Worm (Caenorhabditis elegans) whole organism, L2 larva: ENCODE measurements around the gene B0035.18.

ENCODE experiments used
- C34F6.9 ChIP-seq: fragments of 150-350 bp; optimal IDR thresholded peaks from 2 replicates; lab custom pipeline; 2014; ENCODE audit warnings: missing biosample characterization, missing genetic modification characterization
- F13H6.1 ChIP-seq: sonication (generic microtip); optimal IDR thresholded peaks from 2 replicates; lab custom pipeline; 2016; ENCODE audit warnings: missing genetic modification characterization, missing compliant biosample characterization
- Y55F3AM.14 ChIP-seq: fragments of 200-800 bp; sonication (Bioruptor generic); optimal IDR thresholded peaks from 2 replicates; lab custom pipeline; 2018; ENCODE audit warnings: mild to moderate bottlenecking, missing genetic modification characterization, missing compliant biosample characterization
- ZK546.5 ChIP-seq: sonication (generic microtip); optimal IDR thresholded peaks from 2 replicates; lab custom pipeline; 2017; ENCODE audit warnings: missing biosample characterization, missing genetic modification characterization
- alr-1 ChIP-seq: fragments of 150-350 bp; optimal IDR thresholded peaks from 2 replicates; lab custom pipeline; 2014; ENCODE audit warnings: missing biosample characterization, missing genetic modification characterization
- aly-2 ChIP-seq: fragments of 150-350 bp; optimal IDR thresholded peaks from 2 replicates; lab custom pipeline; 2014; ENCODE audit warnings: missing biosample characterization, missing genetic modification characterization
- ama-1 ChIP-seq: fragments of 150-350 bp; optimal IDR thresholded peaks from 2 replicates; lab custom pipeline; 2018; ENCODE audit warnings: inconsistent platforms
- blmp-1 ChIP-seq: sonication (generic microtip); optimal IDR thresholded peaks from 2 replicates; lab custom pipeline; 2017; ENCODE audit warnings: missing genetic modification characterization, mild to moderate bottlenecking, missing compliant biosample characterization, antibody characterized with exemption, moderate library complexity; ENCODE audit not compliant: insufficient read depth
- ceh-16 ChIP-seq: fragments of 150-350 bp; optimal IDR thresholded peaks from 2 replicates; lab custom pipeline; 2014; ENCODE audit warnings: missing biosample characterization, missing genetic modification characterization
- crh-2 ChIP-seq: sonication (generic microtip); optimal IDR thresholded peaks from 2 replicates; lab custom pipeline; 2017; ENCODE audit warnings: missing biosample characterization, missing genetic modification characterization
- dmd-4 ChIP-seq: sonication (generic microtip); optimal IDR thresholded peaks from 2 replicates; lab custom pipeline; 2017; ENCODE audit warnings: missing biosample characterization, missing genetic modification characterization
- elt-1 ChIP-seq: fragments of 150-350 bp; optimal IDR thresholded peaks from 2 replicates; lab custom pipeline; 2014; ENCODE audit warnings: missing biosample characterization, missing genetic modification characterization
- elt-3 ChIP-seq: sonication (generic microtip); optimal IDR thresholded peaks from 2 replicates; lab custom pipeline; 2017; ENCODE audit warnings: missing biosample characterization, missing genetic modification characterization
- fos-1 ChIP-seq: fragments of 150-350 bp; optimal IDR thresholded peaks from 2 replicates; lab custom pipeline; 2014; ENCODE audit warnings: missing biosample characterization, missing genetic modification characterization
- gmeb-1 ChIP-seq: fragments of 150-350 bp; optimal IDR thresholded peaks from 2 replicates; lab custom pipeline; 2014; ENCODE audit warnings: missing biosample characterization, missing genetic modification characterization
- lin-11 ChIP-seq: fragments of 150-350 bp; sonication (generic microtip); optimal IDR thresholded peaks from 2 replicates; lab custom pipeline; 2014; ENCODE audit warnings: missing biosample characterization, missing genetic modification characterization, inconsistent platforms, mixed read lengths
- lin-39 ChIP-seq: fragments of 150-350 bp; optimal IDR thresholded peaks from 2 replicates; lab custom pipeline; 2014; ENCODE audit warnings: missing biosample characterization, missing genetic modification reagents, missing genetic modification characterization
- lsy-2 ChIP-seq, 2 experiments: fragments of 150-350 bp in 1 of 2; sonication (generic microtip) in 1 of 2; optimal IDR thresholded peaks; 2 replicates each; lab custom pipeline; 2014 to 2017; ENCODE audit warnings: missing biosample characterization in 2 of 2, missing genetic modification characterization in 2 of 2
- mab-5 ChIP-seq: fragments of 150-350 bp; optimal IDR thresholded peaks from 2 replicates; lab custom pipeline; 2014; ENCODE audit warnings: missing biosample characterization, missing genetic modification characterization
- mbf-1 ChIP-seq: sonication (generic microtip); optimal IDR thresholded peaks from 2 replicates; lab custom pipeline; 2017; ENCODE audit warnings: missing biosample characterization, missing genetic modification characterization
- mdl-1 ChIP-seq, 2 experiments: fragments of 150-350 bp in 1 of 2; sonication (generic microtip) in 1 of 2; optimal IDR thresholded peaks; 2 replicates each; lab custom pipeline; 2017; ENCODE audit warnings: missing biosample characterization in 2 of 2, missing genetic modification characterization in 2 of 2
- nhr-10 ChIP-seq: sonication (generic microtip); optimal IDR thresholded peaks from 2 replicates; lab custom pipeline; 2017; ENCODE audit warnings: missing biosample characterization, missing genetic modification characterization
- nhr-11 ChIP-seq: fragments of 150-350 bp; optimal IDR thresholded peaks from 2 replicates; lab custom pipeline; 2014; ENCODE audit warnings: missing biosample characterization, missing genetic modification characterization
- nhr-12 ChIP-seq: fragments of 150-350 bp; optimal IDR thresholded peaks from 2 replicates; lab custom pipeline; 2014; ENCODE audit warnings: missing biosample characterization, missing genetic modification characterization
- nhr-129 ChIP-seq: fragments of 150-350 bp; optimal IDR thresholded peaks from 2 replicates; lab custom pipeline; 2014; ENCODE audit warnings: missing biosample characterization, missing genetic modification characterization
- nhr-25 ChIP-seq: fragments of 150-350 bp; sonication (generic microtip); optimal IDR thresholded peaks from 3 replicates; lab custom pipeline; 2014; ENCODE audit warnings: missing biosample characterization, missing genetic modification characterization
- peb-1 ChIP-seq: fragments of 150-350 bp; optimal IDR thresholded peaks from 2 replicates; lab custom pipeline; 2014; ENCODE audit warnings: missing biosample characterization, missing genetic modification characterization
- sma-3 ChIP-seq: sonication (generic microtip); optimal IDR thresholded peaks from 2 replicates; lab custom pipeline; 2016; ENCODE audit warnings: missing genetic modification reagents, missing genetic modification characterization, missing compliant biosample characterization
- sma-9 ChIP-seq, 2 experiments: fragments of 150-350 bp in 1 of 2; sonication (generic microtip) in 1 of 2; optimal IDR thresholded peaks; 2 replicates each; lab custom pipeline; 2014 to 2016; ENCODE audit warnings: missing genetic modification characterization in 2 of 2, mild to moderate bottlenecking in 1 of 2, missing biosample characterization in 1 of 2, missing compliant biosample characterization in 1 of 2, missing genetic modification reagents in 1 of 2, moderate library complexity in 1 of 2
- snpc-4 ChIP-seq: fragments of 150-350 bp; optimal IDR thresholded peaks from 2 replicates; lab custom pipeline; 2014; ENCODE audit warnings: missing biosample characterization, missing genetic modification characterization
- unc-39 ChIP-seq: fragments of 150-350 bp; optimal IDR thresholded peaks from 2 replicates; lab custom pipeline; 2014; ENCODE audit warnings: missing biosample characterization, missing genetic modification characterization
- unc-55 ChIP-seq: fragments of 150-350 bp; sonication (generic microtip); optimal IDR thresholded peaks from 3 replicates; lab custom pipeline; 2014; ENCODE audit warnings: missing biosample characterization, missing genetic modification reagents, missing genetic modification characterization
- unc-62 ChIP-seq: fragments of 150-350 bp; optimal IDR thresholded peaks from 2 replicates; lab custom pipeline; 2014; ENCODE audit warnings: missing biosample characterization, missing genetic modification reagents, missing genetic modification characterization
- zag-1 ChIP-seq: fragments of 150-350 bp; optimal IDR thresholded peaks from 2 replicates; lab custom pipeline; 2014; ENCODE audit warnings: missing biosample characterization, missing genetic modification characterization
- ztf-1 ChIP-seq: fragments of 200-800 bp; sonication (Bioruptor generic); conservative IDR thresholded peaks from 2 replicates; pipeline ENCODE4 v1.3.6; 2022; ENCODE audit warnings: missing genetic modification characterization, missing compliant biosample characterization
- ztf-4 ChIP-seq: fragments of 150-350 bp; optimal IDR thresholded peaks from 2 replicates; lab custom pipeline; 2014; ENCODE audit warnings: missing biosample characterization, missing genetic modification characterization

B0035.18 gene

ce11 chrIV:11319884-11320362 lies at the start of gene B0035.18:
Gene B0035.18 (plus strand): TSS chrIV:11320312.
- TF ChIP-seq mab-5 (tag; lab: Kevin White, UChicago) (no peak), peb-1 (no peak), F13H6.1 (tag; lab: Kevin White, UChicago) (no peak), lsy-2 (tag; optimal IDR thresholded peaks at IDR 0.05; lab: Kevin White, UChicago) (no peak), lin-11 (tag; lab: Kevin White, UChicago) (no peak), aly-2 (tag; lab: Kevin White, UChicago) (no peak), mbf-1 (tag; lab: Kevin White, UChicago) (no peak), C34F6.9 (no peak), nhr-11 (no peak), nhr-25 (tag; lab: Kevin White, UChicago) (no peak), nhr-10 (tag; lab: Kevin White, UChicago) (no peak), nhr-129 (no peak)

ce11 chrIV:11271262-11271661 lies 48.9 kb upstream of the B0035.18 start, which contains the start of gene nhr-7:
Gene nhr-7 (minus strand): TSS chrIV:11271362.
- TF ChIP-seq elt-3 (tag; lab: Kevin White, UChicago) (no peak), nhr-129 (peak; percentile 32)

- TF ChIP-seq ztf-4 (tag; lab: Kevin White, UChicago) (no peak), lsy-2 (tag; optimal IDR thresholded peaks at IDR 0.05; lab: Kevin White, UChicago) (no peak), nhr-11 (no peak), alr-1 (tag; lab: Kevin White, UChicago) (no peak), ztf-1 (no peak), snpc-4 (no peak)
- TF ChIP-seq, all 48 proteins: peak for 0
These were observed 47.0 kb upstream of the B0035.18 start, which contains the start of gene gtl-2 for ce11 chrIV:11273151-11273550. Gene gtl-2 (plus strand): TSS chrIV:11273451.

ce11 chrIV:11276026-11276425 lies 44.1 kb upstream of the B0035.18 start:
- TF ChIP-seq lin-39 (no peak), snpc-4 (no peak), unc-39 (tag; lab: Kevin White, UChicago) (no peak), dmd-4 (tag; lab: Kevin White, UChicago) (no peak), Y55F3AM.14 (GFP tag; lab: Kevin White, UChicago) (no peak), mdl-1 (tag; optimal IDR thresholded peaks at IDR 0.05; lab: Kevin White, UChicago) (no peak), nhr-12 (tag; lab: Kevin White, UChicago) (no peak), ama-1 (no peak), unc-62 (GFP tag; lab: Kevin White, UChicago) (no peak), ZK546.5 (tag; lab: Kevin White, UChicago) (no peak), nhr-129 (no peak), F13H6.1 (tag; lab: Kevin White, UChicago) (no peak), zag-1 (tag; lab: Kevin White, UChicago) (no peak), mab-5 (tag; lab: Kevin White, UChicago) (no peak), peb-1 (no peak), elt-1 (tag; lab: Kevin White, UChicago) (no peak), aly-2 (tag; lab: Kevin White, UChicago) (no peak), ceh-16 (tag; lab: Kevin White, UChicago) (no peak), blmp-1 (tag; lab: Kevin White, UChicago) (no peak)

- TF ChIP-seq sma-9 (GFP tag; optimal IDR thresholded peaks at IDR 0.05; lab: Kevin White, UChicago) (peak; percentile 50), sma-9 (tag; optimal IDR thresholded peaks at IDR 0.05; lab: Kevin White, UChicago) (no peak), ZK546.5 (tag; lab: Kevin White, UChicago) (no peak), F13H6.1 (tag; lab: Kevin White, UChicago) (peak; percentile 84), nhr-129 (peak; percentile 17), alr-1 (tag; lab: Kevin White, UChicago) (no peak), fos-1 (tag; lab: Kevin White, UChicago) (peak; percentile 97), gmeb-1 (peak; percentile 33), crh-2 (tag; lab: Kevin White, UChicago) (peak; percentile 46), unc-55 (GFP tag; lab: Kevin White, UChicago) (no peak), sma-3 (peak; percentile 22)
These were observed 36.0 kb upstream of the B0035.18 start for ce11 chrIV:11284102-11284531.
